In the genomic region with DNA sequence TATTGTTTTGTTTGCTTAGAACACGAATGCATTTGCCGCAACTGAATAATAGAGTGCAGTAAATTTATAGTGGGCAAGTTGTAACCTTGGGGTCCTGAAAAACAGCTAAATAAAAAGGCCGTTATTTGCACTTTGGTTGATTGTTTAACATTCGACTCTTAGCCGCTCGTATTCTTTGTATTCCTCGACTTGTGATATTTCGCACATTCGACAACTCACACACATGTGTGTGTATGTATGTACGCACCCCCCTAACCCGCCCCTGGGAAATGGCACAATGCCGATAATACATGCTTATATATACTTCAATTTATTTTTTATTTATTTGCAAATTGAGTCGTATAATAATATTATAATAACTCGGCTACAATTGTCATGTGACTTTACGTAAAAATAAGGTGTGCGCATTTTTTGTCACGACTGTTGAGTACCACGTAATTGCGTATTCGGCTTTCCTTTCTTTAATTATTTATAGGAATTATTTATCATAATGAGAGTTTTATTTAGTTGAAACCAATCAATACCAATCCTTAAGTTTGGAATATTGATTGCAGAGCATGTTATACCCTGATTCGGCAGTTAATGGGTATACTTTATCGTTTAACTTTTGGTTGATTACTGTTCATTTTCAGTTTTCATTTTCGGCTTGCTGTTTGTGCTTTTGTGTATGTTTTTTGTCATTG, we compare ENCODE assay signal across 1 fruit fly cellular context.
TF ChIP-seq lines count a peak whose summit lies in the region.

No protein-coding gene starts in this region.

TF ChIP-seq in whole organism, embryonic, 481 proteins besides CTCF, POLR2A, EP300 and RAD21 (continued from another document):
- TF ChIP-seq CG3838 (GFP tag; optimal IDR thresholded peaks at IDR 0.05; lab: Kevin White, UChicago) (no peak), Adf1 (GFP tag; IDR thresholded peaks at IDR 0.05; lab: Robert Waterston, UW) (no peak), MESR4 (GFP tag; optimal IDR thresholded peaks at IDR 0.05; lab: Kevin White, UChicago) (no peak), CG10209 (GFP tag; optimal IDR thresholded peaks at IDR 0.05; lab: Kevin White, UChicago) (peak; percentile 13), CG12744 (GFP tag; optimal IDR thresholded peaks at IDR 0.05; lab: Kevin White, UChicago) (no peak), CG13775 (GFP tag; optimal IDR thresholded peaks at IDR 0.05; lab: Kevin White, UChicago) (no peak), CG7786 (GFP tag; optimal IDR thresholded peaks at IDR 0.05; lab: Kevin White, UChicago) (no peak), mirr (GFP tag; optimal IDR thresholded peaks at IDR 0.05; lab: Kevin White, UChicago) (no peak), ap (GFP tag; IDR thresholded peaks at IDR 0.05; lab: Robert Waterston, UW) (no peak), Hmr (GFP tag; optimal IDR thresholded peaks at IDR 0.05; lab: Kevin White, UChicago) (peak; percentile 38), CoRest (tag; optimal IDR thresholded peaks at IDR 0.05; lab: Kevin White, UChicago) (peak; percentile 13), CG7745 (tag; optimal IDR thresholded peaks at IDR 0.05; lab: Kevin White, UChicago) (no peak), CG4854 (GFP tag; optimal IDR thresholded peaks at IDR 0.05; lab: Kevin White, UChicago) (no peak), zfh1 (GFP tag; IDR thresholded peaks at IDR 0.05; lab: Robert Waterston, UW) (0 out of 3 replicates have a peak, but pooled peaks have one; percentile 52), Scr (GFP tag; IDR thresholded peaks at IDR 0.05; lab: Robert Waterston, UW; ENCODE audit: partially characterized antibody) (no peak), sob (GFP tag; IDR thresholded peaks at IDR 0.05; lab: Robert Waterston, UW) (peak; percentile 50; the same call in 1 of the 2 replicates), CG17912 (GFP tag; optimal IDR thresholded peaks at IDR 0.05; lab: Kevin White, UChicago) (no peak), slbo (GFP tag; IDR thresholded peaks at IDR 0.05; lab: Robert Waterston, UW) (peak; percentile 70), grn (GFP tag; optimal IDR thresholded peaks at IDR 0.05; lab: Kevin White, UChicago) (no peak), Optix (GFP tag; IDR thresholded peaks at IDR 0.05; lab: Robert Waterston, UW) (no peak), Vsx1 (GFP tag; optimal IDR thresholded peaks at IDR 0.05; lab: Kevin White, UChicago) (no peak), Side (GFP tag; optimal IDR thresholded peaks at IDR 0.05; lab: Kevin White, UChicago) (no peak), D (optimal IDR thresholded peaks at IDR 0.05; lab: Kevin White, UChicago) (no peak), D (GFP tag; optimal IDR thresholded peaks at IDR 0.05; lab: Kevin White, UChicago) (no peak), fru (optimal IDR thresholded peaks at IDR 0.05; lab: Kevin White, UChicago) (no peak), salm (tag; optimal IDR thresholded peaks at IDR 0.05; lab: Kevin White, UChicago) (no peak), CG6254 (GFP tag; optimal IDR thresholded peaks at IDR 0.05; lab: Kevin White, UChicago) (no peak), CG12391 (tag; optimal IDR thresholded peaks at IDR 0.05; lab: Kevin White, UChicago) (peak; percentile 14), Myb (GFP tag; optimal IDR thresholded peaks at IDR 0.05; lab: Kevin White, UChicago) (no peak), NFAT (GFP tag; IDR thresholded peaks at IDR 0.05; lab: Robert Waterston, UW) (no peak; the same call in 1 of the 2 replicates), Nf-YA (GFP tag; IDR thresholded peaks at IDR 0.05; lab: Robert Waterston, UW) (no peak), Oli (tag; optimal IDR thresholded peaks at IDR 0.05; lab: Kevin White, UChicago) (peak; percentile 6), hb (GFP tag; IDR thresholded peaks at IDR 0.05; lab: Robert Waterston, UW; ENCODE audit: partially characterized antibody) (0 out of 3 replicates have a peak, but pooled peaks have one; percentile 21), CG2202 (tag; optimal IDR thresholded peaks at IDR 0.05; lab: Kevin White, UChicago) (no peak), oc (tag; optimal IDR thresholded peaks at IDR 0.05; lab: Kevin White, UChicago) (no peak), cato (GFP tag; optimal IDR thresholded peaks at IDR 0.05; lab: Kevin White, UChicago; ENCODE audit: borderline replicate concordance) (no peak), Hr51 (GFP tag; optimal IDR thresholded peaks at IDR 0.05; lab: Kevin White, UChicago) (peak in 1 of 2 experiments; percentile 47), Kr (GFP tag; optimal IDR thresholded peaks at IDR 0.05; lab: Kevin White, UChicago) (no peak), abd-A (tag; optimal IDR thresholded peaks at IDR 0.05; lab: Kevin White, UChicago) (no peak), sd (tag; optimal IDR thresholded peaks at IDR 0.05; lab: Kevin White, UChicago) (no peak), jigr1 (GFP tag; IDR thresholded peaks at IDR 0.05; lab: Robert Waterston, UW) (no peak), CG13894 (tag; optimal IDR thresholded peaks at IDR 0.05; lab: Kevin White, UChicago) (no peak), zfh2 (GFP tag; optimal IDR thresholded peaks at IDR 0.05; lab: Kevin White, UChicago) (no peak), Atf6 (GFP tag; IDR thresholded peaks at IDR 0.05; lab: Robert Waterston, UW) (peak; percentile 60; the same call in 1 of the 2 replicates), CG15479 (GFP tag; optimal IDR thresholded peaks at IDR 0.05; lab: Kevin White, UChicago) (no peak), BEAF-32 (GFP tag; optimal IDR thresholded peaks at IDR 0.05; lab: Kevin White, UChicago) (no peak), CG8290 (GFP tag; optimal IDR thresholded peaks at IDR 0.05; lab: Kevin White, UChicago) (no peak), CG8290 (tag; optimal IDR thresholded peaks at IDR 0.05; lab: Kevin White, UChicago) (no peak), Gsc (GFP tag; IDR thresholded peaks at IDR 0.05; lab: Robert Waterston, UW) (no peak), CkIIα-i1 (GFP tag; IDR thresholded peaks at IDR 0.05; lab: Robert Waterston, UW) (no peak)
